Worm (Caenorhabditis elegans) whole organism, L2 larva: Measurements from ENCODE around the gene nhr-142.

Experiments used
- alr-1 ChIP-seq: fragments of 150-350 bp; optimal IDR thresholded peaks from 2 replicates; lab custom pipeline; 2014; ENCODE audit warnings: missing biosample characterization, missing genetic modification characterization
- ceh-82 ChIP-seq: fragments of 150-350 bp; optimal IDR thresholded peaks from 2 replicates; lab custom pipeline; 2014; ENCODE audit warnings: missing biosample characterization, missing genetic modification characterization
- egl-27 ChIP-seq: sonication (generic microtip); optimal IDR thresholded peaks from 3 replicates; lab custom pipeline; 2017; ENCODE audit warnings: missing biosample characterization, missing genetic modification reagents, missing genetic modification characterization
- fos-1 ChIP-seq: fragments of 150-350 bp; optimal IDR thresholded peaks from 2 replicates; lab custom pipeline; 2014; ENCODE audit warnings: missing biosample characterization, missing genetic modification characterization
- lsy-2 ChIP-seq, 2 experiments: fragments of 150-350 bp in 1 of 2; sonication (generic microtip) in 1 of 2; optimal IDR thresholded peaks; 2 replicates each; lab custom pipeline; 2014 to 2017; ENCODE audit warnings: missing biosample characterization in 2 of 2, missing genetic modification characterization in 2 of 2
- mab-5 ChIP-seq: fragments of 150-350 bp; optimal IDR thresholded peaks from 2 replicates; lab custom pipeline; 2014; ENCODE audit warnings: missing biosample characterization, missing genetic modification characterization
- mdl-1 ChIP-seq, 2 experiments: fragments of 150-350 bp in 1 of 2; sonication (generic microtip) in 1 of 2; optimal IDR thresholded peaks; 2 replicates each; lab custom pipeline; 2017; ENCODE audit warnings: missing biosample characterization in 2 of 2, missing genetic modification characterization in 2 of 2
- nhr-11 ChIP-seq: fragments of 150-350 bp; optimal IDR thresholded peaks from 2 replicates; lab custom pipeline; 2014; ENCODE audit warnings: missing biosample characterization, missing genetic modification characterization
- nhr-77 ChIP-seq: fragments of 150-350 bp; optimal IDR thresholded peaks from 2 replicates; lab custom pipeline; 2014; ENCODE audit warnings: missing biosample characterization, missing genetic modification characterization
- peb-1 ChIP-seq: fragments of 150-350 bp; optimal IDR thresholded peaks from 2 replicates; lab custom pipeline; 2014; ENCODE audit warnings: missing biosample characterization, missing genetic modification characterization
- skn-1 ChIP-seq: sonication (generic microtip); optimal IDR thresholded peaks from 2 replicates; lab custom pipeline; 2017; ENCODE audit warnings: missing biosample characterization, missing genetic modification characterization
- snpc-4 ChIP-seq: fragments of 150-350 bp; optimal IDR thresholded peaks from 2 replicates; lab custom pipeline; 2014; ENCODE audit warnings: missing biosample characterization, missing genetic modification characterization
- unc-62 ChIP-seq: fragments of 150-350 bp; optimal IDR thresholded peaks from 2 replicates; lab custom pipeline; 2014; ENCODE audit warnings: missing biosample characterization, missing genetic modification reagents, missing genetic modification characterization
- ztf-4 ChIP-seq: fragments of 150-350 bp; optimal IDR thresholded peaks from 2 replicates; lab custom pipeline; 2014; ENCODE audit warnings: missing biosample characterization, missing genetic modification characterization

ce11 chrV:5832799-5833198 is 42.4 kb upstream of the nhr-142 start:
- TF ChIP-seq unc-62 (GFP tag; lab: Kevin White, UChicago) (no peak), mdl-1 (tag; optimal IDR thresholded peaks at IDR 0.05; lab: Kevin White, UChicago) (no peak), fos-1 (tag; lab: Kevin White, UChicago) (peak; percentile 12), lsy-2 (tag; optimal IDR thresholded peaks at IDR 0.05; lab: Kevin White, UChicago) (no peak), nhr-11 (tag; lab: Kevin White, UChicago) (no peak), ceh-82 (no peak), alr-1 (tag; lab: Kevin White, UChicago) (no peak), egl-27 (tag; lab: Kevin White, UChicago) (peak; percentile 50), peb-1 (no peak), skn-1 (tag; lab: Kevin White, UChicago) (no peak), snpc-4 (no peak), mab-5 (tag; lab: Kevin White, UChicago) (peak; percentile 47), ztf-4 (no peak), nhr-77 (tag; lab: Kevin White, UChicago) (no peak)
